Fruit fly (Drosophila melanogaster): ENCODE data around the gene Sf3b3.

Gene Sf3b3

DNA sequence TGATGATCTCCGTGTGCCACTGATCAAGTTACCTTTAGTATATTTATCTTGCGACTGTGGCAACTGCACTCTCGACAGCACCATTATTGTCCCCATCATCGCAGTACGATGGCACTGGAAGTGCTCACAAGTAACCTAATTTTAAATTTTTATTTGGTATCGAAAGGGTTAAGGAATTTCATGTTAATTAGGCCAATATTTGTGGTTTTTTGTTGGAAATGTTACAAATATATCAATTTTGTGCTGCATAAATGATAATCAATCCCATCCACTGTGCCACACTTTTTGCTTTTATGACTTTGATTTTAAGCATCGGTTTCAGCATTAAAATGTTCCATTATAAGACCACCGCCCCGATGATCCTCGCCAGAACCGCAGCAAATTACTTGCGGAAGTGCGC is 10.6 kb downstream of the Sf3b3 start (continued):
- peak; percentile 11 to 56 for TF ChIP-seq ss (GFP tag; optimal IDR thresholded peaks at IDR 0.05)
- peak; percentile 36 for TF ChIP-seq vri (GFP tag; optimal IDR thresholded peaks at IDR 0.05)
- peak; percentile 74 for TF ChIP-seq svp (GFP tag)
- TF ChIP-seq CG15336 (GFP tag; IDR thresholded peaks at IDR 0.05) = peak; percentile 53
- TF ChIP-seq fd59A (GFP tag; optimal IDR thresholded peaks at IDR 0.05) = peak; percentile 45
- peak; percentile 62 for TF ChIP-seq Ets21C (GFP tag; optimal IDR thresholded peaks at IDR 0.05)
- peak; percentile 75 for TF ChIP-seq CG10669 (GFP tag; optimal IDR thresholded peaks at IDR 0.05)
- TF ChIP-seq dac (GFP tag; optimal IDR thresholded peaks at IDR 0.05) = no peak
- TF ChIP-seq Met (GFP tag; optimal IDR thresholded peaks at IDR 0.05) = peak; percentile 83
- peak; percentile 85 for TF ChIP-seq Hr39 (GFP tag; optimal IDR thresholded peaks at IDR 0.05)
- TF ChIP-seq CG11762 (GFP tag; optimal IDR thresholded peaks at IDR 0.05; ENCODE audit: insufficient read depth) = peak; percentile 59
- no peak for TF ChIP-seq CG4318 (GFP tag; optimal IDR thresholded peaks at IDR 0.05)
- TF ChIP-seq CG11902 (GFP tag; optimal IDR thresholded peaks at IDR 0.05) = peak; percentile 51
- TF ChIP-seq Ets96B (tag; optimal IDR thresholded peaks at IDR 0.05) = peak; percentile 73
- TF ChIP-seq Gug (GFP tag; IDR thresholded peaks at IDR 0.05) = peak; percentile 47; the same call in 1 of the 2 replicates
- TF ChIP-seq Eip78C (GFP tag) = peak; percentile 93
- TF ChIP-seq net (GFP tag; optimal IDR thresholded peaks at IDR 0.05) = peak; percentile 50
- peak; percentile 82 for TF ChIP-seq achi (GFP tag; optimal IDR thresholded peaks at IDR 0.05)
- TF ChIP-seq Eip93F (GFP tag; optimal IDR thresholded peaks at IDR 0.05) = peak; percentile 49
- peak; percentile 70 for TF ChIP-seq CG8632 (GFP tag; optimal IDR thresholded peaks at IDR 0.05)
- peak; percentile 34 for TF ChIP-seq Hr4 (GFP tag; optimal IDR thresholded peaks at IDR 0.05)
- TF ChIP-seq topi (GFP tag; optimal IDR thresholded peaks at IDR 0.05) = peak; percentile 79
- TF ChIP-seq Sox14 (GFP tag; optimal IDR thresholded peaks at IDR 0.05) = peak; percentile 80
- TF ChIP-seq CG3919 (GFP tag; optimal IDR thresholded peaks at IDR 0.05) = peak; percentile 77
- no peak for TF ChIP-seq CG6276 (GFP tag; optimal IDR thresholded peaks at IDR 0.05)
- TF ChIP-seq OdsH (GFP tag; optimal IDR thresholded peaks at IDR 0.05) = peak; percentile 79
- peak; percentile 57 for TF ChIP-seq CG32006 (GFP tag; optimal IDR thresholded peaks at IDR 0.05)
- peak; percentile 75 for TF ChIP-seq CG3032 (tag; optimal IDR thresholded peaks at IDR 0.05)
- TF ChIP-seq Lpt (GFP tag; optimal IDR thresholded peaks at IDR 0.05) = peak; percentile 21
- TF ChIP-seq Sox102F (GFP tag; optimal IDR thresholded peaks at IDR 0.05) = peak; percentile 86
- TF ChIP-seq fkh (GFP tag; optimal IDR thresholded peaks at IDR 0.05) = no peak
- peak; percentile 81 for TF ChIP-seq esn (GFP tag; optimal IDR thresholded peaks at IDR 0.05)

DNA sequence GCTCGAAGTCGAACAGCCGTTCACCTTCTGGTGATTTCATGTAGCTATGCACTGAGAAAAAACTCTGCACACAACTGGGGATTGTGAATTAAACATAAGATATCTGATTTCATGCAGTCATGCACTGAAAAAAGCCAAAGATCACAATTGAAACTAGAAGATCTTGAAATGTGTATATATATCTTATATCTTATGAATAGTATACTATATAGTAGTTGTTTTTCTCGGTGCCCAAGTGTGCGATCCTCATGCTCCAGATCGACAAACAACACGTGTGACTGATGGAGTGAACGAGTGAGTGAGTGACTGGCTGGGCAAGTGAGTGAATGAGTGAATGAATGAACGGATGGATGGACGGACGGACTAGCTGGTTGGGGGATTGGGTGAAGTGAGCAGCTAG is 11.2 kb downstream of the Sf3b3 start:
- TF ChIP-seq CG6276 (GFP tag; optimal IDR thresholded peaks at IDR 0.05) (peak; percentile 69), CG8319 (GFP tag; optimal IDR thresholded peaks at IDR 0.05) (peak; percentile 72), CG15336 (GFP tag; IDR thresholded peaks at IDR 0.05) (peak; percentile 55), Met (GFP tag; optimal IDR thresholded peaks at IDR 0.05) (peak; percentile 75), CG34406 (GFP tag; optimal IDR thresholded peaks at IDR 0.05) (peak; percentile 81), eg (GFP tag; IDR thresholded peaks at IDR 0.05) (peak; percentile 76; the same call in 1 of the 3 replicates), CG11762 (GFP tag; optimal IDR thresholded peaks at IDR 0.05; ENCODE audit: insufficient read depth) (peak; percentile 74), CG3032 (tag; optimal IDR thresholded peaks at IDR 0.05) (peak; percentile 87), Eip78C (GFP tag) (peak; percentile 95), dsx (GFP tag; optimal IDR thresholded peaks at IDR 0.05; ENCODE audit: poor library complexity, severe bottlenecking) (peak; percentile 72), fd85E (GFP tag; optimal IDR thresholded peaks at IDR 0.05) (peak; percentile 39), CG6854 (GFP tag; optimal IDR thresholded peaks at IDR 0.05) (peak; percentile 69), CG8632 (GFP tag; optimal IDR thresholded peaks at IDR 0.05) (peak; percentile 59), Gug (GFP tag; IDR thresholded peaks at IDR 0.05) (peak; percentile 78), OdsH (GFP tag; optimal IDR thresholded peaks at IDR 0.05) (peak; percentile 74), CG3919 (GFP tag; optimal IDR thresholded peaks at IDR 0.05) (peak; percentile 89), Eip75B (GFP tag; optimal IDR thresholded peaks at IDR 0.05) (peak; percentile 76), CG31627 (GFP tag; optimal IDR thresholded peaks at IDR 0.05) (peak; percentile 51), Sox102F (GFP tag; optimal IDR thresholded peaks at IDR 0.05) (peak; percentile 66), CG8119 (GFP tag; IDR thresholded peaks at IDR 0.05) (peak; percentile 72), CG10669 (GFP tag; optimal IDR thresholded peaks at IDR 0.05) (peak; percentile 86), Sox14 (GFP tag; optimal IDR thresholded peaks at IDR 0.05) (peak; percentile 69), vri (GFP tag; optimal IDR thresholded peaks at IDR 0.05) (peak; percentile 16), salr (GFP tag; optimal IDR thresholded peaks at IDR 0.05) (peak; percentile 29 to 43), net (GFP tag; optimal IDR thresholded peaks at IDR 0.05) (peak; percentile 80), Sox15 (GFP tag; optimal IDR thresholded peaks at IDR 0.05) (peak; percentile 36), CG6163 (GFP tag; IDR thresholded peaks at IDR 0.05) (peak; percentile 92), spab (GFP tag; optimal IDR thresholded peaks at IDR 0.05) (peak; percentile 86), cyc (GFP tag; optimal IDR thresholded peaks at IDR 0.05) (peak; percentile 56), CG16779 (tag; optimal IDR thresholded peaks at IDR 0.05) (peak; percentile 76), Eip93F (GFP tag; optimal IDR thresholded peaks at IDR 0.05) (peak; percentile 50), CG7368 (GFP tag; optimal IDR thresholded peaks at IDR 0.05) (peak; percentile 83), Hr38 (GFP tag; optimal IDR thresholded peaks at IDR 0.05) (no peak)
